Worm (Caenorhabditis elegans) whole organism, L4 larva: ENCODE results near the gene F26G1.5.

Experiments
- D1046.2 ChIP-seq: fragments of 200-800 bp; sonication (Bioruptor generic); IDR thresholded peaks from 2 replicates; pipeline ENCODE4 v1.3.6; 2022; ENCODE audit warnings: missing genetic modification characterization, missing compliant biosample characterization
- F10B5.3 ChIP-seq: sonication (generic microtip); optimal IDR thresholded peaks from 2 replicates; lab custom pipeline; 2016; ENCODE audit warnings: mild to moderate bottlenecking, missing genetic modification characterization, missing compliant biosample characterization
- F37D6.2 ChIP-seq: sonication (generic microtip); optimal IDR thresholded peaks from 2 replicates; lab custom pipeline; 2016; ENCODE audit warnings: mild to moderate bottlenecking, missing genetic modification characterization, missing compliant biosample characterization
- R02D3.7 ChIP-seq: fragments of 150-350 bp; sonication (generic microtip); optimal IDR thresholded peaks from 3 replicates; lab custom pipeline; 2014; ENCODE audit warnings: missing biosample characterization, missing genetic modification characterization
- T20F7.1 ChIP-seq: fragments of 200-800 bp; sonication (Bioruptor generic); optimal IDR thresholded peaks from 2 replicates; lab custom pipeline; 2018; ENCODE audit warnings: mild to moderate bottlenecking, missing genetic modification characterization, missing compliant biosample characterization
- T26A8.4 ChIP-seq: fragments of 200-800 bp; sonication (Bioruptor generic); IDR thresholded peaks from 2 replicates; pipeline ENCODE4 v1.3.6; 2022; ENCODE audit warnings: missing genetic modification characterization, missing compliant biosample characterization
- Y105C5A.15 ChIP-seq: fragments of 200-800 bp; sonication (Bioruptor generic); IDR thresholded peaks from 2 replicates; pipeline ENCODE4 v1.3.6; 2022; ENCODE audit warnings: missing genetic modification characterization, missing compliant biosample characterization
- Y48G9A.11 ChIP-seq: fragments of 200-800 bp; sonication (Bioruptor generic); IDR thresholded peaks from 2 replicates; pipeline ENCODE4 v1.3.6; 2022; ENCODE audit warnings: missing genetic modification reagents, missing genetic modification characterization, missing compliant biosample characterization
- Y75B8A.6 ChIP-seq: fragments of 200-800 bp; sonication (Bioruptor generic); IDR thresholded peaks from 2 replicates; pipeline ENCODE4 v1.3.6; 2022; ENCODE audit warnings: missing genetic modification reagents, missing genetic modification characterization, missing compliant biosample characterization
- aha-1 ChIP-seq: fragments of 150-350 bp; peaks from one replicate; lab custom pipeline; 2014; ENCODE audit warnings: missing biosample characterization, missing genetic modification characterization
- ceh-20 ChIP-seq: fragments of 200-800 bp; sonication (Bioruptor generic); IDR thresholded peaks from 2 replicates; pipeline ENCODE4 v1.3.6; 2022; ENCODE audit warnings: missing genetic modification reagents, missing genetic modification characterization, missing compliant biosample characterization
- ceh-28 ChIP-seq: fragments of 150-350 bp; optimal IDR thresholded peaks from 2 replicates; lab custom pipeline; 2014; ENCODE audit warnings: missing biosample characterization, missing genetic modification reagents, missing genetic modification characterization
- ceh-44 ChIP-seq: fragments of 200-800 bp; sonication (Bioruptor generic); IDR thresholded peaks from 2 replicates; pipeline ENCODE4 v1.3.6; 2022; ENCODE audit warnings: missing genetic modification reagents, missing genetic modification characterization, missing compliant biosample characterization
- daf-16 ChIP-seq, 3 experiments: sonication (generic microtip); optimal IDR thresholded peaks; 2 replicates each; lab custom pipeline; 2016 to 2017; ENCODE audit warnings: missing genetic modification characterization in 3 of 3, missing genetic modification reagents in 3 of 3, mild to moderate bottlenecking in 2 of 3, missing compliant biosample characterization in 2 of 3, missing biosample characterization in 1 of 3, moderate library complexity in 1 of 3
- daf-8 ChIP-seq: fragments of 200-800 bp; sonication (Bioruptor generic); IDR thresholded peaks from 2 replicates; pipeline ENCODE4 v1.3.6; 2022; ENCODE audit warnings: missing genetic modification characterization, missing compliant biosample characterization
- dmd-6 ChIP-seq: fragments of 200-800 bp; sonication (Bioruptor generic); IDR thresholded peaks from 2 replicates; pipeline ENCODE4 v1.3.6; 2022; ENCODE audit warnings: missing genetic modification reagents, missing genetic modification characterization, missing compliant biosample characterization
- dmd-8 ChIP-seq: fragments of 200-800 bp; sonication (Bioruptor generic); IDR thresholded peaks from 2 replicates; pipeline ENCODE4 v1.3.6; 2022; ENCODE audit warnings: missing genetic modification characterization, missing compliant biosample characterization
- dve-1 ChIP-seq: sonication (generic microtip); optimal IDR thresholded peaks from 2 replicates; lab custom pipeline; 2017; ENCODE audit warnings: antibody characterized with exemption, mild to moderate bottlenecking, missing genetic modification characterization, missing compliant biosample characterization; ENCODE audit not compliant: insufficient read depth
- hlh-11 ChIP-seq: fragments of 200-800 bp; sonication (Bioruptor generic); optimal IDR thresholded peaks from 2 replicates; lab custom pipeline; 2018; ENCODE audit warnings: mild to moderate bottlenecking, missing genetic modification characterization, missing compliant biosample characterization
- hlh-30 ChIP-seq: sonication (generic microtip); optimal IDR thresholded peaks from 2 replicates; lab custom pipeline; 2017; ENCODE audit warnings: antibody characterized with exemption, mild to moderate bottlenecking, missing genetic modification characterization, missing compliant biosample characterization; ENCODE audit not compliant: insufficient read depth
- lim-7 ChIP-seq: fragments of 200-800 bp; sonication (Bioruptor generic); IDR thresholded peaks from 2 replicates; pipeline ENCODE4 v1.3.6; 2022; ENCODE audit warnings: missing genetic modification characterization, missing compliant biosample characterization
- lin-1 ChIP-seq: fragments of 200-800 bp; sonication (Bioruptor generic); IDR thresholded peaks from 2 replicates; pipeline ENCODE4 v1.3.6; 2022; ENCODE audit warnings: missing genetic modification reagents, missing genetic modification characterization, missing compliant biosample characterization
- lin-29 ChIP-seq: fragments of 200-800 bp; sonication (Bioruptor generic); IDR thresholded peaks from 2 replicates; pipeline ENCODE4 v1.3.6; 2022; ENCODE audit warnings: missing genetic modification reagents, missing genetic modification characterization, missing compliant biosample characterization
- lsy-2 ChIP-seq, 2 experiments: fragments of 150-350 bp in 1 of 2; sonication (generic microtip) in 1 of 2; optimal IDR thresholded peaks; 2 replicates each; lab custom pipeline; 2014 to 2017; ENCODE audit warnings: missing biosample characterization in 2 of 2, missing genetic modification characterization in 2 of 2
- madf-5 ChIP-seq, 2 experiments: fragments of 200-800 bp; sonication (Bioruptor generic); IDR thresholded peaks; 2 replicates each; pipeline ENCODE4 v1.3.6; 2022; ENCODE audit warnings: missing compliant biosample characterization in 2 of 2, missing genetic modification characterization in 2 of 2
- madf-9 ChIP-seq: fragments of 200-800 bp; sonication (Bioruptor generic); conservative IDR thresholded peaks from 2 replicates; pipeline ENCODE4 v1.3.6; 2022; ENCODE audit warnings: missing genetic modification reagents, missing genetic modification characterization, missing compliant biosample characterization
- mdl-1 ChIP-seq, 2 experiments: fragments of 150-350 bp in 1 of 2; sonication (generic microtip) in 1 of 2; optimal IDR thresholded peaks; 2 replicates each; lab custom pipeline; 2014 to 2017; ENCODE audit warnings: missing biosample characterization in 2 of 2, missing genetic modification characterization in 2 of 2
- mdt-29 ChIP-seq: fragments of 200-800 bp; sonication (Bioruptor generic); IDR thresholded peaks from 2 replicates; pipeline ENCODE4 v1.3.6; 2022; ENCODE audit warnings: missing genetic modification reagents, missing genetic modification characterization, missing compliant biosample characterization
- mep-1 ChIP-seq: fragments of 150-350 bp; sonication (generic microtip); optimal IDR thresholded peaks from 3 replicates; lab custom pipeline; 2014; ENCODE audit warnings: missing biosample characterization, missing genetic modification characterization
- nhr-102 ChIP-seq: sonication (generic microtip); optimal IDR thresholded peaks from 2 replicates; lab custom pipeline; 2016; ENCODE audit warnings: mild to moderate bottlenecking, missing genetic modification characterization, moderate library complexity, missing compliant biosample characterization
- nhr-111 ChIP-seq: fragments of 200-800 bp; sonication (Bioruptor generic); optimal IDR thresholded peaks from 2 replicates; lab custom pipeline; 2018; ENCODE audit warnings: mild to moderate bottlenecking, missing genetic modification characterization, missing compliant biosample characterization
- nhr-28 ChIP-seq: fragments of 150-350 bp; optimal IDR thresholded peaks from 2 replicates; lab custom pipeline; 2014; ENCODE audit warnings: missing biosample characterization, missing genetic modification characterization
- nhr-41 ChIP-seq: fragments of 200-800 bp; sonication (Bioruptor generic); IDR thresholded peaks from 2 replicates; pipeline ENCODE4 v1.3.6; 2022; ENCODE audit warnings: missing genetic modification reagents, missing genetic modification characterization, missing compliant biosample characterization
- nhr-48 ChIP-seq: sonication (generic microtip); optimal IDR thresholded peaks from 2 replicates; lab custom pipeline; 2016; ENCODE audit warnings: mild to moderate bottlenecking, missing genetic modification characterization, missing compliant biosample characterization
- nhr-6 ChIP-seq: fragments of 150-350 bp; optimal IDR thresholded peaks from 2 replicates; lab custom pipeline; 2014; ENCODE audit warnings: missing biosample characterization, missing genetic modification characterization
- nhr-76 ChIP-seq: fragments of 150-350 bp; optimal IDR thresholded peaks from 2 replicates; lab custom pipeline; 2014; ENCODE audit warnings: missing biosample characterization, missing genetic modification characterization
- nhr-77 ChIP-seq: fragments of 150-350 bp; optimal IDR thresholded peaks from 2 replicates; lab custom pipeline; 2014; ENCODE audit warnings: missing biosample characterization, missing genetic modification characterization
- php-3 ChIP-seq: fragments of 200-800 bp; sonication (Bioruptor generic); IDR thresholded peaks from 2 replicates; pipeline ENCODE4 v1.3.6; 2022; ENCODE audit warnings: missing genetic modification reagents, missing genetic modification characterization, missing compliant biosample characterization
- pqm-1 ChIP-seq: sonication (generic microtip); optimal IDR thresholded peaks from 2 replicates; lab custom pipeline; 2017; ENCODE audit warnings: missing biosample characterization, missing genetic modification characterization
- set-16 ChIP-seq: fragments of 200-800 bp; sonication (Bioruptor generic); IDR thresholded peaks from 2 replicates; pipeline ENCODE4 v1.3.6; 2022; ENCODE audit warnings: missing genetic modification reagents, missing genetic modification characterization, missing compliant biosample characterization
- skn-1 ChIP-seq: fragments of 150-350 bp; optimal IDR thresholded peaks from 2 replicates; lab custom pipeline; 2014; ENCODE audit warnings: missing biosample characterization, missing genetic modification characterization
- tag-97 ChIP-seq: fragments of 200-800 bp; sonication (Bioruptor generic); IDR thresholded peaks from 2 replicates; pipeline ENCODE4 v1.3.6; 2022; ENCODE audit warnings: missing genetic modification characterization, missing compliant biosample characterization
- tra-1 ChIP-seq: fragments of 200-800 bp; sonication (Bioruptor generic); IDR thresholded peaks from 2 replicates; pipeline ENCODE4 v1.3.6; 2022; ENCODE audit warnings: missing genetic modification reagents, missing genetic modification characterization, missing compliant biosample characterization
- unc-39 ChIP-seq: sonication (generic microtip); optimal IDR thresholded peaks from 2 replicates; lab custom pipeline; 2017; ENCODE audit warnings: missing biosample characterization, missing genetic modification characterization
- ztf-7 ChIP-seq: fragments of 150-350 bp; optimal IDR thresholded peaks from 2 replicates; lab custom pipeline; 2014; ENCODE audit warnings: missing biosample characterization, missing genetic modification characterization

F26G1.5 gene

DNA sequence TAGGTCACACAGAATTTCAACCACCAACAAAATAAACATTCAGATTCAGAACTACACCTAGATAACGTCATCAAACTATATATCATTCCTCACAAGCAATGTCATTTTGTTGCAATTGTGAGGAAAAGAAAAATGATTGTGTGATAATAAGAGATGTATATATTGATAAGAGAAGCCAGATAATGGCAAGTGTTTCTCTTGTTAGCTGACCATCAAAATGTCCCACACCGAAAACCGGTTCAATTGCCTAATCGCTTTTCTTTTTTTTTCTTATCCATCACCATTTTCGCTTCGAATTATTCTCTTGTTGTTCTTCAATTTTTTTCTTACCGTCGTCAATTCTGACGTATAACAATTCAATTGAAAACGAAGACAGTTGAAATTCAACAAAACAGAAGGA lies 1.3 kb upstream of the F26G1.5 start (continued):
- no peak for TF ChIP-seq lim-7 (GFP tag; lab: Robert Waterston, UW)
- TF ChIP-seq aha-1 (tag; lab: Kevin White, UChicago): peak; percentile 47

DNA sequence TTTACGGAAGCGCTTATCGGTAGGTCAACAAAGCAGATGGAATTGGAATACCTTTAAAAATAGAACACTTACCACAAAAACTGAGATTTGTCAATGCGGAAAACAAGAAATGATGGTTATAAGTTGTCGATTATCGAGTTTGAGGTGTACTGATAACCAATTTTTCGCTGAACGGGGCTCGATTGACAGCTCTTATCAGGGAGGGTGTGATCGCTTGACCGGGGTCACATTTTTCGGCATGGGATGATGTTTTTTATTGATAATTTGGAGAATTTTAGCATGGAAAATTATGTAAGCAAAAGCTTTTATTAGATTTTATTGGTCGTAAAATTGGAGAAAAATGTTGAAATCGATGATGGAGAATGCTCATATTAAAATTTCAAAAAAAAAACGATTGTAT lies 1.3 kb downstream of the F26G1.5 start:
- peak; percentile 84 for TF ChIP-seq nhr-28 (tag; lab: Kevin White, UChicago)
- TF ChIP-seq set-16: no peak
- TF ChIP-seq nhr-6 (tag; lab: Kevin White, UChicago): no peak
- no peak for TF ChIP-seq madf-5 (GFP tag; IDR thresholded peaks at IDR 0.05; lab: Robert Waterston, UW)
- TF ChIP-seq pqm-1: peak; percentile 98
- no peak for TF ChIP-seq ceh-28 (tag; lab: Kevin White, UChicago)
- peak; percentile 90 for TF ChIP-seq hlh-11 (tag; lab: Kevin White, UChicago)
- TF ChIP-seq nhr-77 (tag; lab: Kevin White, UChicago): peak; percentile 29
- no peak for TF ChIP-seq Y75B8A.6
- TF ChIP-seq tra-1 (GFP tag; lab: Robert Waterston, UW): 0 out of 2 replicates have a peak, but pooled peaks have one; percentile 42
- TF ChIP-seq mdl-1 (tag; optimal IDR thresholded peaks at IDR 0.05; lab: Kevin White, UChicago): peak in 1 of 2 experiments; percentile 13
- TF ChIP-seq T26A8.4 (GFP tag; lab: Robert Waterston, UW): no peak
- no peak for TF ChIP-seq D1046.2
- no peak for TF ChIP-seq ceh-44 (GFP tag; lab: Robert Waterston, UW)
- TF ChIP-seq php-3: peak; percentile 98
- TF ChIP-seq dmd-6 (GFP tag; lab: Robert Waterston, UW): peak; percentile 92
- peak; percentile 78; the same call in 1 of the 2 replicates for TF ChIP-seq nhr-41 (GFP tag; lab: Robert Waterston, UW)
- peak; percentile 91 for TF ChIP-seq dve-1 (tag; lab: Kevin White, UChicago)
- TF ChIP-seq lin-1: peak; percentile 61
- TF ChIP-seq mdt-29 (GFP tag; lab: Robert Waterston, UW): 0 out of 2 replicates have a peak, but pooled peaks have one; percentile 33
- TF ChIP-seq lin-29 (GFP tag; lab: Robert Waterston, UW): no peak
- no peak for TF ChIP-seq mep-1 (tag; lab: Kevin White, UChicago)
- TF ChIP-seq unc-39 (tag; lab: Kevin White, UChicago): no peak
- no peak for TF ChIP-seq tag-97 (GFP tag; lab: Robert Waterston, UW)
- TF ChIP-seq hlh-30 (tag; lab: Kevin White, UChicago): peak; percentile 62
- no peak for TF ChIP-seq Y48G9A.11 (GFP tag; lab: Robert Waterston, UW)
- TF ChIP-seq nhr-48: peak; percentile 34
- no peak for TF ChIP-seq daf-16 (GFP tag; optimal IDR thresholded peaks at IDR 0.05; lab: Kevin White, UChicago)
- TF ChIP-seq daf-16 (tag; optimal IDR thresholded peaks at IDR 0.05; lab: Kevin White, UChicago): peak; percentile 97
- no peak for TF ChIP-seq ztf-7
- peak; percentile 63 for TF ChIP-seq nhr-102
- TF ChIP-seq Y105C5A.15 (GFP tag; lab: Robert Waterston, UW): no peak
- TF ChIP-seq madf-9 (GFP tag; lab: Robert Waterston, UW): no peak
- no peak for TF ChIP-seq nhr-111 (GFP tag; lab: Kevin White, UChicago)
- no peak for TF ChIP-seq daf-8 (GFP tag; lab: Robert Waterston, UW)
- TF ChIP-seq nhr-76 (tag; lab: Kevin White, UChicago): no peak
- TF ChIP-seq F37D6.2 (tag; lab: Kevin White, UChicago): no peak

DNA sequence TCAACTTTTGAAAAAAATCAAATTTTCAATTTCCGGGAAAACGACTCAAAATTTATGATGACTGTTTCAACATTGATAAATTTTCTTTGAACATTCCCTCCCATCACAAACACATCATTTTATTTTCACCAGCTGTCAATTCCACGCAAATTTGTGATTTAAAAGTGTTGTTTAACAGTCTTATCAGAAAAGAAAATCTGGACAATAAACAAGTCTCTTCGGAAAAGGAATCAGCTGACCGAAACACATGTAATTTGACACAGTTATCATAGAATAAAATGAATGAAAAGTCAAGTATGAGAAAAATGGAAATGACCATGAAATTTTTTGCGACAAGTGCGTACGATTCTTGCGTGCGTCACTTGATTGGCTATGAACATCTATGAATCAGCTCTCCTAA lies 2.1 kb downstream of the F26G1.5 start:
- TF ChIP-seq hlh-11 (tag; lab: Kevin White, UChicago): peak; percentile 73
- TF ChIP-seq hlh-30 (tag; lab: Kevin White, UChicago): peak; percentile 59
- no peak for TF ChIP-seq F10B5.3 (tag; lab: Kevin White, UChicago)
- TF ChIP-seq T20F7.1: peak; percentile 42
- TF ChIP-seq tag-97 (GFP tag; lab: Robert Waterston, UW): no peak
- TF ChIP-seq skn-1: no peak
- peak in 1 of 2 experiments; percentile 62 for TF ChIP-seq mdl-1 (tag; optimal IDR thresholded peaks at IDR 0.05; lab: Kevin White, UChicago)
- TF ChIP-seq php-3: peak; percentile 91
- TF ChIP-seq nhr-48: peak; percentile 25
- TF ChIP-seq nhr-77 (tag; lab: Kevin White, UChicago): peak; percentile 44
- TF ChIP-seq lsy-2 (tag; optimal IDR thresholded peaks at IDR 0.05; lab: Kevin White, UChicago): peak in 1 of 2 experiments; percentile 5
- TF ChIP-seq nhr-28 (tag; lab: Kevin White, UChicago): peak; percentile 79
- no peak for TF ChIP-seq dmd-8 (GFP tag; lab: Robert Waterston, UW)
- peak; percentile 84 for TF ChIP-seq dve-1 (tag; lab: Kevin White, UChicago)
- TF ChIP-seq ceh-20 (GFP tag; lab: Robert Waterston, UW): no peak
- TF ChIP-seq tra-1 (GFP tag; lab: Robert Waterston, UW): peak; percentile 80; the same call in 1 of the 2 replicates
- TF ChIP-seq daf-16 (GFP tag; optimal IDR thresholded peaks at IDR 0.05; lab: Kevin White, UChicago): peak in 1 of 2 experiments; percentile 53
- TF ChIP-seq daf-16 (tag; optimal IDR thresholded peaks at IDR 0.05; lab: Kevin White, UChicago): peak; percentile 96
- no peak for TF ChIP-seq Y105C5A.15 (GFP tag; lab: Robert Waterston, UW)
- peak; percentile 97 for TF ChIP-seq dmd-6 (GFP tag; lab: Robert Waterston, UW)
- peak; percentile 61 for TF ChIP-seq nhr-102
- TF ChIP-seq lin-1: peak; percentile 87
- no peak for TF ChIP-seq R02D3.7 (tag; lab: Kevin White, UChicago)
